Fruit fly (Drosophila melanogaster) whole organism, embryonic: ENCODE results near the gene Nsf2.

Source experiments
- B-H1 ChIP-seq: fragments of 200-800 bp; sonication (Bioruptor generic); IDR thresholded peaks from 3 replicates; pipeline ENCODE4 v1.3.6; 2022; ENCODE audit warnings: missing biosample characterization, missing genetic modification characterization
- C15 ChIP-seq: fragments of 200-800 bp; sonication (Bioruptor generic); IDR thresholded peaks from 3 replicates; pipeline ENCODE4 v1.3.6; 2022; ENCODE audit warnings: missing biosample characterization, missing genetic modification characterization
- CG10209 ChIP-seq: fragments of 200-800 bp; sonication (Bioruptor generic); optimal IDR thresholded peaks from 3 replicates; lab custom pipeline; 2017; ENCODE audit warnings: missing biosample characterization, mild to moderate bottlenecking, missing genetic modification characterization, missing genetic modification reagents
- CG10274 ChIP-seq: fragments of 200-800 bp; sonication (Bioruptor generic); optimal IDR thresholded peaks from 3 replicates; lab custom pipeline; 2017; ENCODE audit warnings: missing biosample characterization, mild to moderate bottlenecking, missing genetic modification characterization
- CG10431 ChIP-seq: fragments of 200-800 bp; sonication (Bioruptor generic); optimal IDR thresholded peaks from 3 replicates; lab custom pipeline; 2018; ENCODE audit warnings: missing biosample characterization, mild to moderate bottlenecking, missing genetic modification characterization
- CG10654 ChIP-seq: fragments of 200-800 bp; sonication (Bioruptor generic); optimal IDR thresholded peaks from 2 replicates; lab custom pipeline; 2016; ENCODE audit warnings: missing biosample characterization, missing genetic modification characterization
- CG11723 ChIP-seq: fragments of 200-800 bp; sonication (Bioruptor generic); optimal IDR thresholded peaks from 2 replicates; lab custom pipeline; 2017; ENCODE audit warnings: missing biosample characterization, mild to moderate bottlenecking, missing genetic modification characterization
- CG13123 ChIP-seq: fragments of 200-800 bp; sonication (Bioruptor generic); optimal IDR thresholded peaks from 2 replicates; lab custom pipeline; 2016; ENCODE audit warnings: missing biosample characterization, missing genetic modification characterization
- CG13775 ChIP-seq: fragments of 200-800 bp; sonication (Bioruptor generic); optimal IDR thresholded peaks from 3 replicates; lab custom pipeline; 2017; ENCODE audit warnings: missing biosample characterization, mild to moderate bottlenecking, missing genetic modification characterization
- CG15073 ChIP-seq: fragments of 200-800 bp; sonication (Bioruptor generic); optimal IDR thresholded peaks from 2 replicates; lab custom pipeline; 2016; ENCODE audit warnings: missing biosample characterization, missing genetic modification characterization
- CG15269 ChIP-seq: fragments of 200-800 bp; sonication (Bioruptor generic); optimal IDR thresholded peaks from 2 replicates; lab custom pipeline; 2018; ENCODE audit warnings: missing biosample characterization, mild to moderate bottlenecking, missing genetic modification characterization, moderate library complexity
- CG15601 ChIP-seq: fragments of 200-800 bp; sonication (Bioruptor generic); optimal IDR thresholded peaks from 3 replicates; lab custom pipeline; 2019; ENCODE audit warnings: missing biosample characterization, mild to moderate bottlenecking, missing genetic modification characterization, moderate library complexity
- CG1647 ChIP-seq: fragments of 200-800 bp; sonication (Bioruptor generic); optimal IDR thresholded peaks from 3 replicates; lab custom pipeline; 2016; ENCODE audit warnings: missing biosample characterization, missing genetic modification characterization
- CG31224 ChIP-seq: fragments of 200-800 bp; sonication (Bioruptor generic); IDR thresholded peaks from 2 replicates; pipeline ENCODE4 v1.3.6; 2022; ENCODE audit warnings: missing biosample characterization, missing genetic modification characterization
- CG32532 ChIP-seq: fragments of 200-800 bp; sonication (Bioruptor generic); IDR thresholded peaks from 2 replicates; pipeline ENCODE4 v1.3.6; 2022; ENCODE audit warnings: missing biosample characterization, missing genetic modification characterization
- CG3281 ChIP-seq: fragments of 200-800 bp; sonication (Bioruptor generic); optimal IDR thresholded peaks from 3 replicates; lab custom pipeline; 2017; ENCODE audit warnings: missing biosample characterization, mild to moderate bottlenecking, missing genetic modification characterization
- CG5953 ChIP-seq: fragments of 200-800 bp; sonication (Bioruptor generic); IDR thresholded peaks from 2 replicates; pipeline ENCODE4 v1.3.6; 2022; ENCODE audit warnings: missing biosample characterization, missing genetic modification characterization
- CG7372 ChIP-seq: fragments of 200-800 bp; sonication (Bioruptor generic); IDR thresholded peaks from 2 replicates; pipeline ENCODE4 v1.3.6; 2022; ENCODE audit warnings: missing biosample characterization, missing genetic modification characterization
- CG7987 ChIP-seq: fragments of 200-800 bp; sonication (Bioruptor generic); optimal IDR thresholded peaks from 2 replicates; lab custom pipeline; 2018; ENCODE audit warnings: missing biosample characterization, mild to moderate bottlenecking, missing genetic modification characterization, moderate library complexity
- CG8089 ChIP-seq: fragments of 200-800 bp; sonication (Bioruptor generic); optimal IDR thresholded peaks from 3 replicates; lab custom pipeline; 2016; ENCODE audit warnings: missing biosample characterization, missing genetic modification characterization
- CG8388 ChIP-seq: fragments of 200-800 bp; sonication (Bioruptor generic); optimal IDR thresholded peaks from 2 replicates; lab custom pipeline; 2019; ENCODE audit warnings: missing biosample characterization, mild to moderate bottlenecking, missing genetic modification characterization, moderate library complexity
- Camta ChIP-seq: fragments of 200-800 bp; sonication (Bioruptor generic); optimal IDR thresholded peaks from 2 replicates; lab custom pipeline; 2016; ENCODE audit warnings: missing biosample characterization, missing genetic modification characterization
- Dref ChIP-seq: fragments of 200-800 bp; sonication (Bioruptor generic); IDR thresholded peaks from 2 replicates; pipeline ENCODE4 v1.3.6; 2022; ENCODE audit warnings: missing biosample characterization, missing genetic modification characterization
- ERR ChIP-seq: fragments of 200-800 bp; sonication (Bioruptor generic); optimal IDR thresholded peaks from 2 replicates; lab custom pipeline; 2016; ENCODE audit warnings: missing biosample characterization, missing genetic modification characterization
- Eip74EF ChIP-seq, 2 experiments: fragments of 200-800 bp in 1 of 2; fragments of >200 bp in 1 of 2; sonication (Bioruptor generic) in 1 of 2; optimal IDR thresholded peaks; 2 replicates each; lab custom pipeline; 2017 to 2019; ENCODE audit warnings: missing biosample characterization in 2 of 2, missing genetic modification characterization in 2 of 2, mild to moderate bottlenecking in 1 of 2, moderate library complexity in 1 of 2
- H15 ChIP-seq: fragments of 200-800 bp; sonication (Bioruptor generic); IDR thresholded peaks from 3 replicates; pipeline ENCODE4 v1.3.6; 2022; ENCODE audit warnings: missing biosample characterization, missing genetic modification characterization
- Hmr ChIP-seq: fragments of 200-800 bp; sonication (Bioruptor generic); optimal IDR thresholded peaks from 3 replicates; lab custom pipeline; 2017; ENCODE audit warnings: mild to moderate bottlenecking, missing biosample characterization, missing genetic modification reagents, missing genetic modification characterization
- Sry-δ ChIP-seq: fragments of 200-800 bp; sonication (Bioruptor generic); optimal IDR thresholded peaks from 2 replicates; lab custom pipeline; 2016; ENCODE audit warnings: missing biosample characterization, missing genetic modification characterization
- Vsx1 ChIP-seq: fragments of 200-800 bp; sonication (Bioruptor generic); optimal IDR thresholded peaks from 2 replicates; lab custom pipeline; 2017; ENCODE audit warnings: missing biosample characterization, mild to moderate bottlenecking, missing genetic modification characterization, missing genetic modification reagents
- YL-1 ChIP-seq: fragments of 200-800 bp; sonication (Bioruptor generic); optimal IDR thresholded peaks from 3 replicates; lab custom pipeline; 2017; ENCODE audit warnings: missing biosample characterization, mild to moderate bottlenecking, missing genetic modification characterization
- ap ChIP-seq: fragments of 200-800 bp; sonication (Bioruptor generic); IDR thresholded peaks from 2 replicates; pipeline ENCODE4 v1.3.6; 2022; ENCODE audit warnings: missing biosample characterization, missing genetic modification characterization
- ash1 ChIP-seq: fragments of 200-800 bp; sonication (Bioruptor generic); optimal IDR thresholded peaks from 2 replicates; lab custom pipeline; 2018; ENCODE audit warnings: missing biosample characterization, mild to moderate bottlenecking, missing genetic modification characterization
- bcd ChIP-seq: fragments of 200-800 bp; sonication (Bioruptor generic); optimal IDR thresholded peaks from 2 replicates; lab custom pipeline; 2017; ENCODE audit warnings: missing biosample characterization, mild to moderate bottlenecking, missing genetic modification characterization
- btn ChIP-seq: fragments of 200-800 bp; sonication (Bioruptor generic); optimal IDR thresholded peaks from 2 replicates; lab custom pipeline; 2016; ENCODE audit warnings: missing biosample characterization, missing genetic modification characterization
- chinmo ChIP-seq: fragments of 200-800 bp; sonication (Bioruptor generic); IDR thresholded peaks from 4 replicates; pipeline ENCODE4 v1.3.6; 2022; ENCODE audit warnings: missing biosample characterization, missing genetic modification characterization; ENCODE audit not compliant: partially characterized antibody
- chm ChIP-seq: fragments of 200-800 bp; sonication (Bioruptor generic); IDR thresholded peaks from 2 replicates; pipeline ENCODE4 v1.3.6; 2022; ENCODE audit warnings: missing biosample characterization, missing genetic modification characterization
- crp ChIP-seq, 2 experiments: fragments of 200-800 bp; sonication (Bioruptor generic); optimal IDR thresholded peaks; 2 replicates in 1 of 2; 3 replicates in 1 of 2; lab custom pipeline; 2017; ENCODE audit warnings: missing biosample characterization in 2 of 2, missing genetic modification characterization in 2 of 2, mild to moderate bottlenecking in 1 of 2, moderate library complexity in 1 of 2
- da ChIP-seq: fragments of 200-800 bp; sonication (Bioruptor generic); optimal IDR thresholded peaks from 2 replicates; lab custom pipeline; 2016; ENCODE audit warnings: missing biosample characterization, missing genetic modification characterization
- ems ChIP-seq: fragments of 200-800 bp; sonication (Bioruptor generic); optimal IDR thresholded peaks from 3 replicates; lab custom pipeline; 2016; ENCODE audit warnings: missing biosample characterization, missing genetic modification characterization
- gcm2 ChIP-seq: fragments of 200-800 bp; sonication (Bioruptor generic); optimal IDR thresholded peaks from 2 replicates; lab custom pipeline; 2016; ENCODE audit warnings: missing biosample characterization, missing genetic modification characterization
- hth ChIP-seq: fragments of >200 bp; optimal IDR thresholded peaks from 2 replicates; lab custom pipeline; 2017; ENCODE audit warnings: inconsistent platforms
- jing ChIP-seq: fragments of 200-800 bp; sonication (Bioruptor generic); optimal IDR thresholded peaks from 2 replicates; lab custom pipeline; 2018; ENCODE audit warnings: missing biosample characterization, mild to moderate bottlenecking, missing genetic modification characterization
- pan ChIP-seq, 4 experiments: fragments of >200 bp in 3 of 4; fragments of 200-800 bp in 1 of 4; sonication (Bioruptor generic) in 1 of 4; optimal IDR thresholded peaks in 3 of 4; IDR thresholded peaks in 1 of 4; 2 replicates each; pipeline versions ENCODE4 v1.3.6 to Lab custom; 2017 to 2022; ENCODE audit warnings: missing biosample characterization in 2 of 4, missing genetic modification characterization in 2 of 4, mixed read lengths in 1 of 4
- psq ChIP-seq: fragments of 200-800 bp; sonication (Bioruptor generic); optimal IDR thresholded peaks from 2 replicates; lab custom pipeline; 2017; ENCODE audit warnings: missing biosample characterization, missing genetic modification characterization
- sc ChIP-seq, 3 experiments: fragments of >200 bp in 2 of 3; fragments of 200-800 bp in 1 of 3; sonication (Bioruptor generic) in 1 of 3; optimal IDR thresholded peaks; 2 replicates in 2 of 3; 3 replicates in 1 of 3; lab custom pipeline; 2017; ENCODE audit warnings: mild to moderate bottlenecking in 1 of 3, missing biosample characterization in 1 of 3, missing genetic modification characterization in 1 of 3, missing genetic modification reagents in 1 of 3
- sens ChIP-seq: fragments of 200-800 bp; sonication (Bioruptor generic); peaks from one replicate; lab custom pipeline; 2016; ENCODE audit warnings: missing biosample characterization, missing genetic modification characterization
- sna ChIP-seq: fragments of 200-800 bp; sonication (Bioruptor generic); IDR thresholded peaks from 2 replicates; pipeline ENCODE4 v1.3.6; 2022; ENCODE audit warnings: missing biosample characterization, missing genetic modification characterization; ENCODE audit not compliant: partially characterized antibody
- so ChIP-seq: fragments of 200-800 bp; sonication (Bioruptor generic); IDR thresholded peaks from 3 replicates; pipeline ENCODE4 v1.3.6; 2022; ENCODE audit warnings: missing biosample characterization, missing genetic modification characterization
- tx ChIP-seq: fragments of 200-800 bp; sonication (Bioruptor generic); optimal IDR thresholded peaks from 2 replicates; lab custom pipeline; 2016; ENCODE audit warnings: missing biosample characterization, missing genetic modification characterization
- wor ChIP-seq: fragments of 200-800 bp; sonication (Bioruptor generic); IDR thresholded peaks from 2 replicates; pipeline ENCODE4 v1.3.6; 2022; ENCODE audit warnings: missing biosample characterization, missing genetic modification characterization

Gene Nsf2

dm6 chr3R:13839883-13840412 lies 2.2 kb upstream of the Nsf2 start, which contains the start of gene CG31495 (continued):
- TF ChIP-seq CG3281 (GFP tag; lab: Kevin White, UChicago) (no peak), Eip74EF (GFP tag; optimal IDR thresholded peaks at IDR 0.05; lab: Kevin White, UChicago) (peak in 1 of 2 experiments; percentile 82), sna (GFP tag; lab: Robert Waterston, UW) (no peak), CG11723 (no peak), tx (GFP tag; lab: Kevin White, UChicago) (no peak), Hmr (peak; percentile 1), ap (no peak), CG15601 (tag; lab: Kevin White, UChicago) (no peak), CG31224 (GFP tag; lab: Robert Waterston, UW) (no peak), H15 (GFP tag; lab: Robert Waterston, UW) (no peak), B-H1 (GFP tag; lab: Robert Waterston, UW) (no peak), CG10209 (no peak), wor (no peak), Vsx1 (GFP tag; lab: Kevin White, UChicago) (peak; percentile 72), gcm2 (GFP tag; lab: Kevin White, UChicago) (no peak), CG7987 (GFP tag; lab: Kevin White, UChicago) (no peak), btn (GFP tag; lab: Kevin White, UChicago) (no peak), chm (no peak), CG15073 (GFP tag; lab: Kevin White, UChicago) (no peak), ash1 (GFP tag; lab: Kevin White, UChicago) (no peak), CG10274 (GFP tag; lab: Kevin White, UChicago) (no peak), CG10431 (GFP tag; lab: Kevin White, UChicago) (no peak), hth (lab: Kevin White, UChicago) (no peak), jing (GFP tag; lab: Kevin White, UChicago) (no peak), Sry-δ (GFP tag; lab: Kevin White, UChicago) (peak; percentile 65), ems (GFP tag; lab: Kevin White, UChicago) (no peak), psq (GFP tag; lab: Kevin White, UChicago) (no peak), CG1647 (GFP tag; lab: Kevin White, UChicago) (no peak), CG8089 (GFP tag; lab: Kevin White, UChicago) (no peak), bcd (GFP tag; lab: Kevin White, UChicago) (no peak), CG10654 (GFP tag; lab: Kevin White, UChicago) (no peak), CG5953 (GFP tag; lab: Robert Waterston, UW) (no peak), CG32532 (GFP tag; lab: Robert Waterston, UW) (no peak), sens (GFP tag; lab: Kevin White, UChicago) (peak; percentile 70), crp (GFP tag; optimal IDR thresholded peaks at IDR 0.05; lab: Kevin White, UChicago) (peak in 1 of 2 experiments; percentile 76), Dref (GFP tag; lab: Robert Waterston, UW) (peak; percentile 61), CG8388 (GFP tag; lab: Kevin White, UChicago) (no peak), CG13123 (GFP tag; lab: Kevin White, UChicago) (no peak), chinmo (no peak), CG7372 (GFP tag; lab: Robert Waterston, UW) (no peak), YL-1 (GFP tag; lab: Kevin White, UChicago) (peak; percentile 8), C15 (GFP tag; lab: Robert Waterston, UW) (no peak), Camta (GFP tag; lab: Kevin White, UChicago) (peak; percentile 33), ERR (GFP tag; lab: Kevin White, UChicago) (no peak), da (no peak), CG13775 (GFP tag; lab: Kevin White, UChicago) (peak; percentile 24), CG15269 (no peak), so (GFP tag; lab: Robert Waterston, UW) (no peak), sc (optimal IDR thresholded peaks at IDR 0.05; lab: Kevin White, UChicago) (no peak), sc (GFP tag; optimal IDR thresholded peaks at IDR 0.05; lab: Kevin White, UChicago) (no peak), pan (optimal IDR thresholded peaks at IDR 0.05; lab: Kevin White, UChicago) (no peak), pan (GFP tag; optimal IDR thresholded peaks at IDR 0.05 in 1 of 2, IDR thresholded peaks at IDR 0.05 in 1 of 2) (no peak)
